Worm (Caenorhabditis elegans) whole organism, L2 larva: ENCODE data around the gene Y38F1A.2.
A peak's percentile ranks its signal among the peaks of the same experiment; 100 is the strongest.

Experiments used
- alr-1 ChIP-seq: fragments of 150-350 bp; optimal IDR thresholded peaks from 2 replicates; lab custom pipeline; 2014; ENCODE audit warnings: missing biosample characterization, missing genetic modification characterization
- blmp-1 ChIP-seq: sonication (generic microtip); optimal IDR thresholded peaks from 2 replicates; lab custom pipeline; 2017; ENCODE audit warnings: missing genetic modification characterization, mild to moderate bottlenecking, missing compliant biosample characterization, antibody characterized with exemption, moderate library complexity; ENCODE audit not compliant: insufficient read depth
- ceh-16 ChIP-seq: fragments of 150-350 bp; optimal IDR thresholded peaks from 2 replicates; lab custom pipeline; 2014; ENCODE audit warnings: missing biosample characterization, missing genetic modification characterization
- ceh-82 ChIP-seq: fragments of 150-350 bp; optimal IDR thresholded peaks from 2 replicates; lab custom pipeline; 2014; ENCODE audit warnings: missing biosample characterization, missing genetic modification characterization
- egl-27 ChIP-seq: sonication (generic microtip); optimal IDR thresholded peaks from 3 replicates; lab custom pipeline; 2017; ENCODE audit warnings: missing biosample characterization, missing genetic modification reagents, missing genetic modification characterization
- elt-3 ChIP-seq: sonication (generic microtip); optimal IDR thresholded peaks from 2 replicates; lab custom pipeline; 2017; ENCODE audit warnings: missing biosample characterization, missing genetic modification characterization
- gmeb-1 ChIP-seq: fragments of 150-350 bp; optimal IDR thresholded peaks from 2 replicates; lab custom pipeline; 2014; ENCODE audit warnings: missing biosample characterization, missing genetic modification characterization
- lsy-2 ChIP-seq, 2 experiments: fragments of 150-350 bp in 1 of 2; sonication (generic microtip) in 1 of 2; optimal IDR thresholded peaks; 2 replicates each; lab custom pipeline; 2014 to 2017; ENCODE audit warnings: missing biosample characterization in 2 of 2, missing genetic modification characterization in 2 of 2
- mdl-1 ChIP-seq, 2 experiments: fragments of 150-350 bp in 1 of 2; sonication (generic microtip) in 1 of 2; optimal IDR thresholded peaks; 2 replicates each; lab custom pipeline; 2017; ENCODE audit warnings: missing biosample characterization in 2 of 2, missing genetic modification characterization in 2 of 2
- nhr-10 ChIP-seq: sonication (generic microtip); optimal IDR thresholded peaks from 2 replicates; lab custom pipeline; 2017; ENCODE audit warnings: missing biosample characterization, missing genetic modification characterization
- nhr-12 ChIP-seq: fragments of 150-350 bp; optimal IDR thresholded peaks from 2 replicates; lab custom pipeline; 2014; ENCODE audit warnings: missing biosample characterization, missing genetic modification characterization
- nhr-25 ChIP-seq: fragments of 150-350 bp; sonication (generic microtip); optimal IDR thresholded peaks from 3 replicates; lab custom pipeline; 2014; ENCODE audit warnings: missing biosample characterization, missing genetic modification characterization
- unc-62 ChIP-seq: fragments of 150-350 bp; optimal IDR thresholded peaks from 2 replicates; lab custom pipeline; 2014; ENCODE audit warnings: missing biosample characterization, missing genetic modification reagents, missing genetic modification characterization

- TF ChIP-seq ceh-82 (tag; lab: Kevin White, UChicago) (no peak), gmeb-1 (tag; lab: Kevin White, UChicago) (peak; percentile 3), mdl-1 (tag; optimal IDR thresholded peaks at IDR 0.05; lab: Kevin White, UChicago) (no peak), blmp-1 (no peak), elt-3 (tag; lab: Kevin White, UChicago) (no peak), unc-62 (GFP tag; lab: Kevin White, UChicago) (no peak), egl-27 (no peak), nhr-25 (tag; lab: Kevin White, UChicago) (no peak), lsy-2 (tag; optimal IDR thresholded peaks at IDR 0.05; lab: Kevin White, UChicago) (peak in 1 of 2 experiments; percentile 49), nhr-10 (tag; lab: Kevin White, UChicago) (no peak), nhr-12 (tag; lab: Kevin White, UChicago) (no peak), ceh-16 (no peak), alr-1 (tag; lab: Kevin White, UChicago) (no peak)
Observed at ce11 chrII:12953297-12953696, 1.5 kb upstream of the Y38F1A.2 start.
